Fruit fly (Drosophila melanogaster): ENCODE measurements around the gene SLIRP1.

SLIRP1 gene

DNA sequence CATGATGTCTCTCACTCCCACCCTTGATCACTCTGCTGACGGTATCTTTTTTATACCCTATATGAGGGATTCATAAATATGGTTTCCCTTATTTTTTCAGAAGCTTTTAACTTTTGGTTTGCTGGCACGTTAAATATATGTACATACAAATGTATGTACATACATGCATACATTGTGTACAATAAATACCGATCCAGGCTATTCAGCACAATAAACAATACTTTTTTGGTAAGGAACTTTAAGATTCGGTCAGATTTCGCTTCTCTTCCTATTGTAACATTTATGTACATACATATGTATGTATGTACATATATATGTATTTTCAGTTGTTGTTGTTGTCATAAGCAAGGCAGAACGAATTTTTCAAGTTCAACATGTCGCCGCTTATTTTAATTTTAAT is 37.1 kb downstream of the SLIRP1 start:
- peak; percentile 89 for TF ChIP-seq D19A (tag; optimal IDR thresholded peaks at IDR 0.05)
- no peak for TF ChIP-seq pnt (GFP tag; optimal IDR thresholded peaks at IDR 0.05)
- TF ChIP-seq CG34224 (GFP tag; IDR thresholded peaks at IDR 0.05; ENCODE audit: partially characterized antibody) = no peak
- TF ChIP-seq CG4730 (GFP tag; IDR thresholded peaks at IDR 0.05) = 0 out of 2 replicates have a peak, but pooled peaks have one; percentile 42
- peak; percentile 57 for TF ChIP-seq Med (GFP tag)
- TF ChIP-seq knrl (GFP tag; IDR thresholded peaks at IDR 0.05; ENCODE audit: partially characterized antibody) = no peak
- peak; percentile 37; the same call in 2 of the 3 replicates for TF ChIP-seq dysf (GFP tag; IDR thresholded peaks at IDR 0.05)
- peak; percentile 2 for TF ChIP-seq CG9817 (tag; optimal IDR thresholded peaks at IDR 0.05)
- no peak for TF ChIP-seq Atf6 (GFP tag; IDR thresholded peaks at IDR 0.05)
- TF ChIP-seq CG8478 (optimal IDR thresholded peaks at IDR 0.05) = no peak
- TF ChIP-seq slbo (GFP tag; IDR thresholded peaks at IDR 0.05) = peak; percentile 60
- peak; percentile 4 for TF ChIP-seq grau (tag; optimal IDR thresholded peaks at IDR 0.05)
- no peak for TF ChIP-seq Xbp1 (GFP tag; optimal IDR thresholded peaks at IDR 0.05)
- no peak for TF ChIP-seq lab (GFP tag; optimal IDR thresholded peaks at IDR 0.05)
- no peak for TF ChIP-seq Ets97D (GFP tag; optimal IDR thresholded peaks at IDR 0.05)
- peak; percentile 23 for TF ChIP-seq CG2120 (GFP tag; optimal IDR thresholded peaks at IDR 0.05)
- TF ChIP-seq CG9932 (GFP tag; IDR thresholded peaks at IDR 0.05) = peak; percentile 17; the same call in 1 of the 2 replicates
- peak; percentile 6 for TF ChIP-seq maf-S (GFP tag; optimal IDR thresholded peaks at IDR 0.05)
- no peak for TF ChIP-seq Gsc (GFP tag; IDR thresholded peaks at IDR 0.05)
- TF ChIP-seq CG18476 (GFP tag; optimal IDR thresholded peaks at IDR 0.05) = no peak
- TF ChIP-seq wor (GFP tag; IDR thresholded peaks at IDR 0.05) = no peak
- TF ChIP-seq CG1602 (GFP tag; optimal IDR thresholded peaks at IDR 0.05) = no peak
- no peak for TF ChIP-seq chm (GFP tag; IDR thresholded peaks at IDR 0.05)
- TF ChIP-seq klu (GFP tag; IDR thresholded peaks at IDR 0.05) = no peak
- peak; percentile 28; the same call in 1 of the 3 replicates for TF ChIP-seq CG7357 (GFP tag; IDR thresholded peaks at IDR 0.05)
- TF ChIP-seq CG14441 (GFP tag; IDR thresholded peaks at IDR 0.05) = 0 out of 2 replicates have a peak, but pooled peaks have one; percentile 10
- no peak for TF ChIP-seq CG3838 (GFP tag; optimal IDR thresholded peaks at IDR 0.05)
- TF ChIP-seq CG6272 (GFP tag; IDR thresholded peaks at IDR 0.05) = no peak
- peak; percentile 44; the same call in 2 of the 3 replicates for TF ChIP-seq row (GFP tag; IDR thresholded peaks at IDR 0.05)
- TF ChIP-seq Hey (tag; optimal IDR thresholded peaks at IDR 0.05) = no peak
- TF ChIP-seq gsb (GFP tag; IDR thresholded peaks at IDR 0.05) = peak; percentile 34; the same call in 1 of the 2 replicates
- peak; percentile 25 for TF ChIP-seq lilli (GFP tag; optimal IDR thresholded peaks at IDR 0.05)
- no peak for TF ChIP-seq Myb (GFP tag; optimal IDR thresholded peaks at IDR 0.05)
- TF ChIP-seq CG15269 (tag; optimal IDR thresholded peaks at IDR 0.05) = peak; percentile 39
- peak; percentile 24; the same call in 1 of the 2 replicates for TF ChIP-seq ranshi (GFP tag; IDR thresholded peaks at IDR 0.05)
- no peak for TF ChIP-seq CG15011 (GFP tag; optimal IDR thresholded peaks at IDR 0.05)
- TF ChIP-seq az2 (GFP tag; optimal IDR thresholded peaks at IDR 0.05) = no peak
- TF ChIP-seq eve (GFP tag; optimal IDR thresholded peaks at IDR 0.05) = no peak
- TF ChIP-seq PHDP (tag; optimal IDR thresholded peaks at IDR 0.05) = peak; percentile 11
- TF ChIP-seq CG16779 (GFP tag; IDR thresholded peaks at IDR 0.05) = no peak
- TF ChIP-seq CG11504 (tag; optimal IDR thresholded peaks at IDR 0.05) = peak; percentile 5
- TF ChIP-seq Blimp-1 (GFP tag; optimal IDR thresholded peaks at IDR 0.05) = peak; percentile 18
- TF ChIP-seq Side (GFP tag; optimal IDR thresholded peaks at IDR 0.05) = no peak
- no peak for TF ChIP-seq jing (GFP tag; optimal IDR thresholded peaks at IDR 0.05)
- TF ChIP-seq Rfx (GFP tag; IDR thresholded peaks at IDR 0.05) = peak; percentile 76
- TF ChIP-seq Hmr (GFP tag; optimal IDR thresholded peaks at IDR 0.05) = peak; percentile 4
- TF ChIP-seq NC2α (GFP tag; optimal IDR thresholded peaks at IDR 0.05) = no peak
- no peak for TF ChIP-seq otp (GFP tag; IDR thresholded peaks at IDR 0.05)
- peak; percentile 38 for TF ChIP-seq CG32532 (GFP tag; IDR thresholded peaks at IDR 0.05)
- peak; percentile 30 for TF ChIP-seq unpg (GFP tag; optimal IDR thresholded peaks at IDR 0.05)
- 0 out of 2 replicates have a peak, but pooled peaks have one; percentile 27 for TF ChIP-seq Ada2b (GFP tag; IDR thresholded peaks at IDR 0.05)
- no peak for TF ChIP-seq Rx (GFP tag; IDR thresholded peaks at IDR 0.05)

All from whole organism, embryonic.